Worm (Caenorhabditis elegans): ENCODE results near the gene F21C10.1.

The F21C10.1 gene

DNA sequence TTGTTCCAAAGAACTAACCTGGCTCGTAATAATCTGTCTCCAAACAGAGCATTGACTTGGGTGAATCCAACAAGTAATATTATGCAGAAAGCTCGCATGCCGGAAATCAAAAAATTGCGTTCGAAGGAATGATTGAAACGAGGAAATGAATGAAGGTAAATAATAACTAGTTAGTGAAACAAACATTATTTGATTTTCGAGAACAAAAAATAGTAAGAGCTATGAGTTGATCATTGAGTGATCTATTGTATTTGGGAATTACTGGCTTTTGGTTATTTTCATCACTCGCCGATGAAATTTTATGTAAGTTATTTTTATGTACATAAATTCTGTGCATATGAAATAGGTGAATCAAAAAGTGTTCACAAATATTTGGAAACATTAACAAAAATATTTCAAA lies 22.6 kb downstream of the F21C10.1 start, which contains the start of gene B0222.5:
Gene B0222.5 (minus strand): TSS at position 101 of the 400 bp plus-strand sequence.
- TF ChIP-seq aha-1 (tag) (peak; percentile 66), R02D3.7 (tag; optimal IDR thresholded peaks at IDR 0.05) (no peak)

DNA sequence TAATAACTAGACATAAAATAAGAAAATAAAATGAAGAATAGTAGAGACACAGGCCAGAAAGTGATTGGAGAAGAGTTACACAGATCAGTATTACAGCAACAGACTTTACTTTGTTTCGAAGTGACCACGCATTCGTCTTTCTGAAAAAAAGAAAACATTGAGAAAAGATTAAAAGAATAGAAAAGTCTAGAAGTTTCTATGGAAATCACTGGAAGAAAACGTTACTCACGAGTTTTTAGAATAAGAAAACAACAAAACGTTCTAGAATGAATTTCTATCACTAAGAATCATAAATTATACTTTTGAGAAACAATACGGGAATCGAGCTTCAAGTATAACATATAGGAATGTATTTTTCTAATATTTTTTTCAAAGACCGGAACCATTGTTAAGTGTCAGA lies 23.5 kb downstream of the F21C10.1 start:
- TF ChIP-seq egl-43 (GFP tag; IDR thresholded peaks at IDR 0.05) = no peak
- peak; percentile 91 for TF ChIP-seq mdt-29 (GFP tag; IDR thresholded peaks at IDR 0.05)
- no peak for TF ChIP-seq ctbp-1 (GFP tag; IDR thresholded peaks at IDR 0.05)

DNA sequence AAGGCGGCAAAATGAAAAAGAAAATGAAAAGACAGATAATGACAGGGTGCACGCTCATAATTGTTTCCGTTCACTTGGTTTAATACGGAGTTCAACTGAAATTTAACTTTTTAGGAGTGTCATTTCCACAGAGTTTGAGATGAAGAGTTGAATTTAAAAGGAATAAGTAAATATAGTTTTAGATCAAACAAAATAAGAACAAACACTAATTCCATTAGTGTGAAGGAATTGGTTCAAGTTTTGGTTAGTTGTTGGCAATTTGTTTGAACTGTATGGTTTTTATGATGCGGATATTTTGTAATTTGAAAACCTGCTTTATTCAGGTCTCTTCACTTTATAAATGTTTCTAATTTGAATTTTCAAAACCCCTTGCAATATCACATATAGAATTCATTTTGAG lies 24.5 kb downstream of the F21C10.1 start, which contains the start of gene B0222.15:
Gene B0222.15 (minus strand): TSS at position 101 of the 400 bp plus-strand sequence.
- TF ChIP-seq dmd-6 (GFP tag; IDR thresholded peaks at IDR 0.05) (no peak), saeg-2 (GFP tag; IDR thresholded peaks at IDR 0.05) (no peak), nhr-77 (tag; optimal IDR thresholded peaks at IDR 0.05) (no peak), ceh-44 (GFP tag; IDR thresholded peaks at IDR 0.05) (no peak), ceh-82 (tag; optimal IDR thresholded peaks at IDR 0.05) (no peak), pqm-1 (tag; optimal IDR thresholded peaks at IDR 0.05) (no peak), daf-19 (GFP tag; conservative IDR thresholded peaks at IDR 0.05) (no peak), skn-1 (tag; optimal IDR thresholded peaks at IDR 0.05) (no peak), unc-130 (GFP tag; optimal IDR thresholded peaks at IDR 0.05) (no peak), nhr-48 (tag; optimal IDR thresholded peaks at IDR 0.05) (no peak), nhr-25 (tag; optimal IDR thresholded peaks at IDR 0.05; ENCODE audit: borderline replicate concordance, insufficient read depth) (no peak), lir-3 (tag; optimal IDR thresholded peaks at IDR 0.05) (no peak)

DNA sequence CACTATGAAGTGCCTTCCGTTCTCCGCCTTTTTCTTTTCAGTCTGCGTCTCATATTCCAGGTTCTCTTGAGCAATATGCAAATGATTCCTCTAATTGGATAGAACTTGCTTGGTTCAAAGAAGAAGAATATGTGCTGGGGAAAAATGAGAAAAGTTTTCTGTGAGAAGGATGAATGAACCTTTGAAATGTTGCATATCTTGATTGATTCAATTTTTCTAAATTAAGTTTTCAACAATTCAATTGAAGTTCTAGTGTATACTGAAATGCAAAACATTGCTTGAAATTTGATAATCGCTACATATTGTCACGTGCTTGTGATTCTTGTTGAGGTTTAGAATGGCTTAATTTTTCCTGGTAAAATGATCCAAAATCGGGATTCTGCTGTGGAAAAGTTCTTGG lies 25.5 kb downstream of the F21C10.1 start:
- TF ChIP-seq lin-15B (tag; optimal IDR thresholded peaks at IDR 0.05) (no peak), Y48G9A.11 (GFP tag; IDR thresholded peaks at IDR 0.05) (no peak), zip-11 (GFP tag; IDR thresholded peaks at IDR 0.05) (no peak), snpc-4 (tag; optimal IDR thresholded peaks at IDR 0.05) (no peak), nhr-76 (tag; optimal IDR thresholded peaks at IDR 0.05) (no peak), fkh-10 (GFP tag; optimal IDR thresholded peaks at IDR 0.05) (peak; percentile 81), ces-1 (GFP tag; optimal IDR thresholded peaks at IDR 0.05) (peak; percentile 80), daf-16 (GFP tag; optimal IDR thresholded peaks at IDR 0.05) (no peak), daf-16 (tag; optimal IDR thresholded peaks at IDR 0.05) (no peak), vab-7 (GFP tag; IDR thresholded peaks at IDR 0.05) (no peak), dmd-8 (GFP tag; IDR thresholded peaks at IDR 0.05) (no peak), nhr-25 (tag; optimal IDR thresholded peaks at IDR 0.05; ENCODE audit: borderline replicate concordance, insufficient read depth) (no peak), lin-38 (GFP tag; IDR thresholded peaks at IDR 0.05) (no peak), ama-1 (optimal IDR thresholded peaks at IDR 0.05) (no peak), dmd-6 (GFP tag; IDR thresholded peaks at IDR 0.05) (no peak), gei-8 (GFP tag; optimal IDR thresholded peaks at IDR 0.05) (no peak), lin-39 (tag; optimal IDR thresholded peaks at IDR 0.05) (no peak), hmg-1.1 (GFP tag; IDR thresholded peaks at IDR 0.05) (no peak), set-16 (GFP tag; IDR thresholded peaks at IDR 0.05) (no peak), hif-1 (tag; optimal IDR thresholded peaks at IDR 0.05) (no peak), unc-130 (GFP tag; optimal IDR thresholded peaks at IDR 0.05) (no peak), aly-2 (tag; optimal IDR thresholded peaks at IDR 0.05) (no peak), arid-1 (GFP tag; conservative IDR thresholded peaks at IDR 0.05) (no peak), nhr-28 (tag; optimal IDR thresholded peaks at IDR 0.05) (no peak), mdl-1 (tag; optimal IDR thresholded peaks at IDR 0.05) (peak in 1 of 2 experiments; percentile 2)
